Worm (Caenorhabditis elegans) whole organism, L4 larva: ENCODE measurements around the gene W03G11.4.

Experiments
- F10B5.3 ChIP-seq: sonication (generic microtip); optimal IDR thresholded peaks from 2 replicates; lab custom pipeline; 2016; ENCODE audit warnings: mild to moderate bottlenecking, missing genetic modification characterization, missing compliant biosample characterization
- F49E8.2 ChIP-seq: sonication (generic microtip); optimal IDR thresholded peaks from 2 replicates; lab custom pipeline; 2016; ENCODE audit warnings: missing compliant biosample characterization, mild to moderate bottlenecking, missing genetic modification characterization, borderline replicate concordance
- T26A8.4 ChIP-seq: fragments of 200-800 bp; sonication (Bioruptor generic); IDR thresholded peaks from 2 replicates; pipeline ENCODE4 v1.3.6; 2022; ENCODE audit warnings: missing genetic modification characterization, missing compliant biosample characterization
- Y75B8A.6 ChIP-seq: fragments of 200-800 bp; sonication (Bioruptor generic); IDR thresholded peaks from 2 replicates; pipeline ENCODE4 v1.3.6; 2022; ENCODE audit warnings: missing genetic modification reagents, missing genetic modification characterization, missing compliant biosample characterization
- aha-1 ChIP-seq: fragments of 150-350 bp; peaks from one replicate; lab custom pipeline; 2014; ENCODE audit warnings: missing biosample characterization, missing genetic modification characterization
- ama-1 ChIP-seq: fragments of 150-350 bp; optimal IDR thresholded peaks from 2 replicates; lab custom pipeline; 2014; ENCODE audit warnings: inconsistent platforms, mixed read lengths
- ceh-32 ChIP-seq: sonication (generic microtip); optimal IDR thresholded peaks from 2 replicates; lab custom pipeline; 2016; ENCODE audit warnings: mild to moderate bottlenecking, missing genetic modification characterization, missing compliant biosample characterization; ENCODE audit not compliant: poor library complexity
- ceh-44 ChIP-seq: fragments of 200-800 bp; sonication (Bioruptor generic); IDR thresholded peaks from 2 replicates; pipeline ENCODE4 v1.3.6; 2022; ENCODE audit warnings: missing genetic modification reagents, missing genetic modification characterization, missing compliant biosample characterization
- ceh-82 ChIP-seq: sonication (generic microtip); optimal IDR thresholded peaks from 2 replicates; lab custom pipeline; 2017; ENCODE audit warnings: missing biosample characterization, missing genetic modification characterization
- ces-1 ChIP-seq: fragments of 150-350 bp; sonication (generic microtip); optimal IDR thresholded peaks from 4 replicates; lab custom pipeline; 2014; ENCODE audit warnings: missing biosample characterization, missing genetic modification reagents, missing genetic modification characterization
- daf-12 ChIP-seq: fragments of 150-350 bp; optimal IDR thresholded peaks from 2 replicates; lab custom pipeline; 2014; ENCODE audit warnings: missing biosample characterization, missing genetic modification reagents, missing genetic modification characterization
- dmd-8 ChIP-seq: fragments of 200-800 bp; sonication (Bioruptor generic); IDR thresholded peaks from 2 replicates; pipeline ENCODE4 v1.3.6; 2022; ENCODE audit warnings: missing genetic modification characterization, missing compliant biosample characterization
- duxl-1 ChIP-seq: sonication (generic microtip); optimal IDR thresholded peaks from 2 replicates; lab custom pipeline; 2016; ENCODE audit warnings: mild to moderate bottlenecking, missing genetic modification characterization, moderate library complexity, missing compliant biosample characterization; ENCODE audit not compliant: poor library complexity
- egl-27 ChIP-seq: sonication (generic microtip); optimal IDR thresholded peaks from 3 replicates; lab custom pipeline; 2017; ENCODE audit warnings: missing biosample characterization, missing genetic modification reagents, missing genetic modification characterization
- fkh-10 ChIP-seq: fragments of 150-350 bp; optimal IDR thresholded peaks from 2 replicates; lab custom pipeline; 2014; ENCODE audit warnings: missing biosample characterization, missing genetic modification reagents, missing genetic modification characterization
- fos-1 ChIP-seq: fragments of 150-350 bp; optimal IDR thresholded peaks from 2 replicates; lab custom pipeline; 2014; ENCODE audit warnings: missing biosample characterization, missing genetic modification characterization
- gei-8 ChIP-seq: fragments of 200-800 bp; sonication (Bioruptor generic); optimal IDR thresholded peaks from 2 replicates; lab custom pipeline; 2018; ENCODE audit warnings: mild to moderate bottlenecking, missing genetic modification characterization, missing compliant biosample characterization
- hlh-30 ChIP-seq: sonication (generic microtip); optimal IDR thresholded peaks from 2 replicates; lab custom pipeline; 2017; ENCODE audit warnings: antibody characterized with exemption, mild to moderate bottlenecking, missing genetic modification characterization, missing compliant biosample characterization; ENCODE audit not compliant: insufficient read depth
- lin-1 ChIP-seq: fragments of 200-800 bp; sonication (Bioruptor generic); IDR thresholded peaks from 2 replicates; pipeline ENCODE4 v1.3.6; 2022; ENCODE audit warnings: missing genetic modification reagents, missing genetic modification characterization, missing compliant biosample characterization
- lin-15B ChIP-seq: fragments of 150-350 bp; sonication (generic microtip); optimal IDR thresholded peaks from 3 replicates; lab custom pipeline; 2014; ENCODE audit warnings: missing biosample characterization, missing genetic modification characterization
- lir-3 ChIP-seq: sonication (generic microtip); optimal IDR thresholded peaks from 2 replicates; lab custom pipeline; 2016; ENCODE audit warnings: mild to moderate bottlenecking, missing genetic modification characterization, missing compliant biosample characterization
- lsy-2 ChIP-seq, 2 experiments: fragments of 150-350 bp in 1 of 2; sonication (generic microtip) in 1 of 2; optimal IDR thresholded peaks; 2 replicates each; lab custom pipeline; 2014 to 2017; ENCODE audit warnings: missing biosample characterization in 2 of 2, missing genetic modification characterization in 2 of 2
- mdt-29 ChIP-seq: fragments of 200-800 bp; sonication (Bioruptor generic); IDR thresholded peaks from 2 replicates; pipeline ENCODE4 v1.3.6; 2022; ENCODE audit warnings: missing genetic modification reagents, missing genetic modification characterization, missing compliant biosample characterization
- mes-2 ChIP-seq: sonication (generic microtip); optimal IDR thresholded peaks from 2 replicates; lab custom pipeline; 2016; ENCODE audit warnings: missing genotype, mild to moderate bottlenecking, missing genetic modification characterization, missing compliant biosample characterization; ENCODE audit not compliant: poor library complexity, severe bottlenecking
- mxl-2 ChIP-seq: fragments of 200-800 bp; sonication (Bioruptor generic); conservative IDR thresholded peaks from 2 replicates; pipeline ENCODE4 v1.3.6; 2022; ENCODE audit warnings: missing genetic modification reagents, missing genetic modification characterization, missing compliant biosample characterization
- mxl-3 ChIP-seq: fragments of 200-800 bp; sonication (Bioruptor generic); optimal IDR thresholded peaks from 2 replicates; lab custom pipeline; 2018; ENCODE audit warnings: mild to moderate bottlenecking, missing genetic modification characterization, missing compliant biosample characterization
- nhr-237 ChIP-seq: sonication (generic microtip); optimal IDR thresholded peaks from 2 replicates; lab custom pipeline; 2017; ENCODE audit warnings: missing biosample characterization, missing genetic modification characterization
- nhr-28 ChIP-seq: fragments of 150-350 bp; optimal IDR thresholded peaks from 2 replicates; lab custom pipeline; 2014; ENCODE audit warnings: missing biosample characterization, missing genetic modification characterization
- nhr-76 ChIP-seq: fragments of 150-350 bp; optimal IDR thresholded peaks from 2 replicates; lab custom pipeline; 2014; ENCODE audit warnings: missing biosample characterization, missing genetic modification characterization
- nhr-77 ChIP-seq: fragments of 150-350 bp; optimal IDR thresholded peaks from 2 replicates; lab custom pipeline; 2014; ENCODE audit warnings: missing biosample characterization, missing genetic modification characterization
- pqm-1 ChIP-seq: sonication (generic microtip); optimal IDR thresholded peaks from 2 replicates; lab custom pipeline; 2017; ENCODE audit warnings: missing biosample characterization, missing genetic modification characterization
- rbr-2 ChIP-seq: sonication (generic microtip); optimal IDR thresholded peaks from 2 replicates; lab custom pipeline; 2016; ENCODE audit warnings: missing genotype, missing genetic modification characterization, missing compliant biosample characterization
- saeg-2 ChIP-seq: fragments of 200-800 bp; sonication (Bioruptor generic); IDR thresholded peaks from 2 replicates; pipeline ENCODE4 v1.3.6; 2022; ENCODE audit warnings: missing genetic modification reagents, missing genetic modification characterization, missing compliant biosample characterization
- sdz-12 ChIP-seq: fragments of 200-800 bp; sonication (Bioruptor generic); optimal IDR thresholded peaks from 2 replicates; lab custom pipeline; 2018; ENCODE audit warnings: mild to moderate bottlenecking, missing genetic modification characterization, missing compliant biosample characterization
- snpc-4 ChIP-seq: fragments of 150-350 bp; optimal IDR thresholded peaks from 2 replicates; lab custom pipeline; 2014; ENCODE audit warnings: missing biosample characterization, missing genetic modification characterization
- spr-3 ChIP-seq: fragments of 200-800 bp; sonication (Bioruptor generic); optimal IDR thresholded peaks from 2 replicates; lab custom pipeline; 2018; ENCODE audit warnings: mild to moderate bottlenecking, missing genetic modification characterization, missing compliant biosample characterization
- tra-1 ChIP-seq: fragments of 200-800 bp; sonication (Bioruptor generic); IDR thresholded peaks from 2 replicates; pipeline ENCODE4 v1.3.6; 2022; ENCODE audit warnings: missing genetic modification reagents, missing genetic modification characterization, missing compliant biosample characterization
- zfp-3 ChIP-seq: fragments of 200-800 bp; sonication (Bioruptor generic); conservative IDR thresholded peaks from 2 replicates; pipeline ENCODE4 v1.3.6; 2022; ENCODE audit warnings: missing genetic modification reagents, missing genetic modification characterization, missing compliant biosample characterization
- zip-11 ChIP-seq: fragments of 200-800 bp; sonication (Bioruptor generic); IDR thresholded peaks from 2 replicates; pipeline ENCODE4 v1.3.6; 2022; ENCODE audit warnings: missing genetic modification characterization, missing compliant biosample characterization
- zip-2 ChIP-seq: fragments of 150-350 bp; optimal IDR thresholded peaks from 2 replicates; lab custom pipeline; 2014; ENCODE audit warnings: missing biosample characterization, missing genetic modification characterization
- ztf-11 ChIP-seq: fragments of 150-350 bp; optimal IDR thresholded peaks from 2 replicates; lab custom pipeline; 2014; ENCODE audit warnings: missing biosample characterization, missing genetic modification characterization

The W03G11.4 gene

DNA sequence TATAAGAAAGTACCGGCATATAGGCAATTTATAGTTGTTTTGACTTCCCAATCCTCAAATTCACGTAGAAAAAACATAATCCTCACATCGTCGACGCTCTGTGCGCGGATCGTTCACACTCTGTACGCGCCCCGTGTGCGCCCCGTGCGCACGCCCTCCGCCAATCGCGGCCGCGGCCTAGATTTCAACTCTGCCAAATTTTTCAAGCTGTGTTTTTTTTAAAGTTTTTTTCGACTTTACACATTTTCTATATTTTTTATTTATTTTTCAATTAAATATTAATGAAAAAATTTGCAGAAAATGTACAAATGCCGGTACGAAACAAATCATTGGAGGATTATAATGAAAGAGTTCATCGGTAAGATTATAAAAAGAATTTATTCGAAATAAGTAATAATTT is 30.2 kb upstream of the W03G11.4 start, which contains the start of gene T01H10.11:
T01H10.11 (plus strand) TSS at position 301 of the 400 bp plus-strand sequence.
- TF ChIP-seq lsy-2 (tag; optimal IDR thresholded peaks at IDR 0.05; lab: Kevin White, UChicago): no peak
- no peak for TF ChIP-seq daf-12 (tag; lab: Kevin White, UChicago)
- no peak for TF ChIP-seq ces-1 (GFP tag; lab: Kevin White, UChicago)
- no peak for TF ChIP-seq tra-1 (GFP tag; lab: Robert Waterston, UW)
- TF ChIP-seq spr-3: no peak
- TF ChIP-seq ceh-32 (tag; lab: Kevin White, UChicago): no peak
- TF ChIP-seq rbr-2 (tag; lab: Kevin White, UChicago): no peak
- no peak for TF ChIP-seq gei-8 (GFP tag; lab: Kevin White, UChicago)
- TF ChIP-seq ztf-11 (tag; lab: Kevin White, UChicago): no peak
- TF ChIP-seq egl-27 (tag; lab: Kevin White, UChicago): no peak
- TF ChIP-seq nhr-77 (tag; lab: Kevin White, UChicago): no peak
- no peak for TF ChIP-seq mdt-29
- TF ChIP-seq pqm-1: no peak
- TF ChIP-seq F49E8.2 (tag; lab: Kevin White, UChicago): no peak
- no peak for TF ChIP-seq zip-11

DNA sequence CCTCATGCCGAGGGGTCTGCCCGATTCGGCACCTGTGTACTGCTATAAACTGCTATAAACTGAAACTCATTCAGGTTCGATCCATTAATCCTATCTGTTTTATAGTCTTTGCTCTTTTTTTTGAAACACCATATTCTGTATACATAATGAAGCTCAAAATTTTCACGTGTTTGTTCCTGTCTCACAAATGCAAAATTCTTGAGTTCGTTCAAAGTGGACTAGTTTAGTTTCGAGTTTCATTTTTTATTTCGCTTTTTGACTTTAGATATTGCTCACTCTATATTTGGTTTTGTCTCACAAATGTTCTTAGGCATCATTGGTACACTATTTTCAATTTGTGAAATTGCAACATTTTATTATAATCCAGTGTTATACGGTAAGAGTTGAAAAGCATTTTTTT is 28.3 kb upstream of the W03G11.4 start, which contains the start of gene lgc-17:
lgc-17 (plus strand) TSS at position 301 of the 400 bp plus-strand sequence.
- no peak for TF ChIP-seq T26A8.4 (GFP tag; lab: Robert Waterston, UW)
- TF ChIP-seq lin-15B (tag; lab: Kevin White, UChicago): no peak
- TF ChIP-seq mes-2 (tag; lab: Kevin White, UChicago): no peak
- TF ChIP-seq dmd-8 (GFP tag; lab: Robert Waterston, UW): no peak
- TF ChIP-seq hlh-30 (tag; lab: Kevin White, UChicago): no peak
- TF ChIP-seq gei-8 (GFP tag; lab: Kevin White, UChicago): no peak
- TF ChIP-seq lin-1 (GFP tag; lab: Robert Waterston, UW): no peak
- TF ChIP-seq duxl-1 (tag; lab: Kevin White, UChicago): no peak
- no peak for TF ChIP-seq Y75B8A.6 (GFP tag; lab: Robert Waterston, UW)
- no peak for TF ChIP-seq egl-27 (tag; lab: Kevin White, UChicago)
- no peak for TF ChIP-seq nhr-77 (tag; lab: Kevin White, UChicago)
- no peak for TF ChIP-seq ama-1 (lab: Kevin White, UChicago)
- no peak for TF ChIP-seq zip-2 (tag; lab: Kevin White, UChicago)
- TF ChIP-seq rbr-2 (tag; lab: Kevin White, UChicago): no peak
- no peak for TF ChIP-seq nhr-28 (tag; lab: Kevin White, UChicago)
- TF ChIP-seq F10B5.3 (tag; lab: Kevin White, UChicago): no peak
- no peak for TF ChIP-seq mxl-2
- TF ChIP-seq nhr-76 (tag; lab: Kevin White, UChicago): no peak

DNA sequence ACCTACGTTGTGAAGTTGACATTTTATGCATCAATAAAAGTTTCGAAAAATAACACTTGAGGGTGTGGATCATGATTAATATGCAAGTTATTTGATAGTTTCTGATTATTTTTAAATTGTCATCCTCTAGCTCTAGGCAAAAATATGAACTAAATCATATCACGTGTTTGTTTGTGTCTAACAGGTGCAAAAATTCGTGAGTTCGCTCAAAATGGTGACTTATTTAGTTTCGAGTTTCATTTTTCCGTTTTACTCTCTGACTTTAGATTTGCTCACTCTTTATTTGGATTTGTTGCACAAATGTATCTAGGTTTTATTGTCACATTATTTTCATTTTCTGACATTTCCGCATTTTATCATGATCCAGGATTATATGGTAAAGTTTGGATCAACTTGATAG is 25.4 kb upstream of the W03G11.4 start, which contains the start of gene lgc-16:
lgc-16 (plus strand) TSS at position 301 of the 400 bp plus-strand sequence.
- no peak for TF ChIP-seq fkh-10 (GFP tag; lab: Kevin White, UChicago)
- TF ChIP-seq fos-1 (tag; lab: Kevin White, UChicago): no peak
- TF ChIP-seq lir-3: no peak
- TF ChIP-seq tra-1 (GFP tag; lab: Robert Waterston, UW): no peak
- no peak for TF ChIP-seq sdz-12 (GFP tag; lab: Kevin White, UChicago)
- no peak for TF ChIP-seq lin-15B (tag; lab: Kevin White, UChicago)
- TF ChIP-seq mxl-3 (GFP tag; lab: Kevin White, UChicago): no peak
- no peak for TF ChIP-seq nhr-237 (tag; lab: Kevin White, UChicago)
- TF ChIP-seq zfp-3 (GFP tag; lab: Robert Waterston, UW): no peak
- TF ChIP-seq spr-3: no peak
- TF ChIP-seq ceh-32 (tag; lab: Kevin White, UChicago): no peak
- TF ChIP-seq saeg-2 (GFP tag; lab: Robert Waterston, UW): no peak
- TF ChIP-seq rbr-2 (tag; lab: Kevin White, UChicago): no peak
- no peak for TF ChIP-seq aha-1 (tag; lab: Kevin White, UChicago)
- TF ChIP-seq ceh-44 (GFP tag; lab: Robert Waterston, UW): no peak
- no peak for TF ChIP-seq nhr-28 (tag; lab: Kevin White, UChicago)
- TF ChIP-seq snpc-4 (tag; lab: Kevin White, UChicago): no peak
- no peak for TF ChIP-seq ceh-82 (tag; lab: Kevin White, UChicago)
